Worm (Caenorhabditis elegans): ENCODE data around the gene F38B7.3.
A peak's percentile ranks its signal among the peaks of the same experiment; 100 is the strongest.

Gene F38B7.3

DNA sequence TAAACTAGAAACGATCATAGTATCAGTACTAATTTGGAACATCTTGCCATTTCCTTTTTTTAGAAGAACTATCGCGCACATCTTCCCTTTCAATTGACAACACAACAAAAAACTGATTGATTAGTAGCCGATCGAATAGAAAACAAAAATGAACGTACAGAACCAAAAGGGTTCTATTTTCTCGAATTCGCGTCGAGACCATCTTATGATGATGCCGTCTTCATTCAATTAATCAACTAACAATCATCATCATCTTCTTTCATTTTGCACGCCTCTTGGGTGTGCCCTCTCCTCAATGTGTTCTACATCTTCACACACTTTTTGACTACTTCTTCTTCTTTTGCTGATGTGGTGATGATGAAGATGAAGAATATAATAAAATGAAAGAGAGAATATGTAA lies 49.1 kb upstream of the F38B7.3 start:
- TF ChIP-seq pax-3 (tag; optimal IDR thresholded peaks at IDR 0.05): no peak
- TF ChIP-seq lin-14 (GFP tag; optimal IDR thresholded peaks at IDR 0.05): peak; percentile 48
- peak; percentile 40 for TF ChIP-seq blmp-1 (tag; optimal IDR thresholded peaks at IDR 0.05)

DNA sequence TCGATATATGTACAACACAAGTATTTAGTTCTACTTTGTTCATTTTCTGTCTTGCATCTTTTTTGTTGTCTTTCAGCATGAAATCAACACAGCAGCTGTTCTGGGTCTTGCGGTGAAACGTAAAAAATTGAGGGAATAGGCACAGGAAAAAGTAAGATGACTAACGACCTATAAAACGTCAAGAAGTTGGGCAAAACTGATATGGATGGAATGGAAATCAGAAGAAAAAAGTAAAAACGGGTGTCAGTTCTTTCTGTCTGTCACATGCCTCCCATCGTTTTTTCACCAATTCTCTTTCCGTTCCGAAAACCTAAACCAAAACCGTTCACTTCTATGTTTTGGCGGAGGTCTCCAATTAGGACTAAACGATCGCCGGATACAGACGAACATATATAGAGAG lies 47.9 kb upstream of the F38B7.3 start:
- TF ChIP-seq mef-2 (tag; optimal IDR thresholded peaks at IDR 0.05) (no peak), pax-3 (tag; optimal IDR thresholded peaks at IDR 0.05) (no peak), efl-1 (optimal IDR thresholded peaks at IDR 0.05) (no peak), efl-1 (GFP tag; optimal IDR thresholded peaks at IDR 0.05 in 1 of 2) (peak in 1 of 2 experiments; percentile 64), blmp-1 (tag; optimal IDR thresholded peaks at IDR 0.05) (peak; percentile 33), F16B12.6 (tag; optimal IDR thresholded peaks at IDR 0.05) (no peak)

DNA sequence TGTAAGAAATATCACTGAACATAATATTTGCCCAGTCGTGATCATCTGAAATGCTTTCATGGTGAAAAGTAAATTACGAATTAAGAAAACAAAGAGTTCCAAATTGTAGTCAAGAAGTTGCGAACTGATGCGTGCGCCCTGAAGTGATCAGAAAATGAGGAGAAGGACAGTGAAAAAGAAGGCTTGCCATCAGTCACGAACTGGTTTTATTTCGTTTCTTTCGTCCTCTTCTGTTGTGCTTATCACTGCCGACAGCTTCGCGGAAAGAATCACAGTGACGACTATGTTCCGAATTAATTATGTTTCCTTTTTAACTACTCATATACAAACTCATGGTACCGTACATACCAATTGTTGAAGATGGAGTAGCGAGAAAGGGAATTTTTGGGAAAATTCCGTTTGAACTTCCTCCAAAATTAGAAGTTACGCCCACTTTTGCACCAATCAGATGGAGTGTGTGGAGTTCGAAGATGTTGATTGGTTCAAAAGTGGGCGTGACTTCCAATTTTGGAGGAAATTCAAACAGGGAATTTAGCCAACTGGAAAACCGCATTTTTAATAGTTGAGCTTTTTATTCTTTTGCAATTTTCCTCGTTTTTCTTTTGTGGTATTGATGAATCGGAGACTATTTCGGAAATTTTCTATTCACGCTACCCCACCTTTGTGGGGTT lies 45.7 kb upstream of the F38B7.3 start, which contains the start of gene C55A6.12:
C55A6.12 (minus strand) TSS at position 51 of the 671 bp plus-strand sequence.
- TF ChIP-seq zip-4 (GFP tag; optimal IDR thresholded peaks at IDR 0.05): no peak
- TF ChIP-seq nhr-47 (tag; optimal IDR thresholded peaks at IDR 0.05): no peak
- TF ChIP-seq vab-15 (tag; optimal IDR thresholded peaks at IDR 0.05): no peak
- TF ChIP-seq Y116A8C.19 (tag; optimal IDR thresholded peaks at IDR 0.05; ENCODE audit: borderline replicate concordance): no peak
- no peak for TF ChIP-seq sup-37 (GFP tag; optimal IDR thresholded peaks at IDR 0.05)
- no peak for TF ChIP-seq fkh-8 (tag; optimal IDR thresholded peaks at IDR 0.05)
- TF ChIP-seq fos-1 (tag; optimal IDR thresholded peaks at IDR 0.05): no peak
- TF ChIP-seq unc-86 (tag; optimal IDR thresholded peaks at IDR 0.05): no peak
- TF ChIP-seq fkh-4 (tag; optimal IDR thresholded peaks at IDR 0.05; ENCODE audit: borderline replicate concordance): no peak
- TF ChIP-seq unc-130 (tag; optimal IDR thresholded peaks at IDR 0.05): no peak
- TF ChIP-seq nhr-76 (tag; optimal IDR thresholded peaks at IDR 0.05): no peak
- TF ChIP-seq pqm-1 (tag; optimal IDR thresholded peaks at IDR 0.05): no peak
- TF ChIP-seq egl-27 (tag; optimal IDR thresholded peaks at IDR 0.05): no peak
- TF ChIP-seq sox-4 (tag; optimal IDR thresholded peaks at IDR 0.05): no peak
- no peak for TF ChIP-seq nhr-71 (tag; optimal IDR thresholded peaks at IDR 0.05)
- TF ChIP-seq rnt-1 (tag; optimal IDR thresholded peaks at IDR 0.05): no peak
- no peak for TF ChIP-seq ceh-88 (GFP tag; IDR thresholded peaks at IDR 0.05)
- TF ChIP-seq ztf-4 (tag; optimal IDR thresholded peaks at IDR 0.05): no peak
- peak in 1 of 2 experiments; percentile 74 for TF ChIP-seq efl-1 (optimal IDR thresholded peaks at IDR 0.05)
- TF ChIP-seq efl-1 (GFP tag; optimal IDR thresholded peaks at IDR 0.05 in 1 of 2): peak; percentile 77 to 96
- peak; percentile 27 to 68 (median 65) for TF ChIP-seq dpl-1 (GFP tag; optimal IDR thresholded peaks at IDR 0.05)
- no peak for TF ChIP-seq ceh-8 (GFP tag; optimal IDR thresholded peaks at IDR 0.05)
- no peak for TF ChIP-seq swsn-7 (tag; optimal IDR thresholded peaks at IDR 0.05)
- no peak for TF ChIP-seq mab-9 (GFP tag; IDR thresholded peaks at IDR 0.05)
- no peak for TF ChIP-seq nhr-77 (tag; optimal IDR thresholded peaks at IDR 0.05)
- no peak for TF ChIP-seq ceh-82 (tag; optimal IDR thresholded peaks at IDR 0.05)
- TF ChIP-seq lsy-2 (tag; optimal IDR thresholded peaks at IDR 0.05): peak in 1 of 2 experiments; percentile 24
- TF ChIP-seq snpc-4 (tag; optimal IDR thresholded peaks at IDR 0.05): no peak
- TF ChIP-seq nhr-237 (tag; optimal IDR thresholded peaks at IDR 0.05): no peak
- no peak for TF ChIP-seq efl-3 (GFP tag; optimal IDR thresholded peaks at IDR 0.05)
- no peak for TF ChIP-seq lin-15B (tag; optimal IDR thresholded peaks at IDR 0.05)
- no peak for TF ChIP-seq mep-1 (tag; optimal IDR thresholded peaks at IDR 0.05)
- no peak for TF ChIP-seq ama-1 (optimal IDR thresholded peaks at IDR 0.05)
- peak; percentile 25 to 77 for TF ChIP-seq lin-35 (GFP tag; optimal IDR thresholded peaks at IDR 0.05)
- no peak for TF ChIP-seq elt-3 (tag; optimal IDR thresholded peaks at IDR 0.05)
- TF ChIP-seq jun-1 (tag; optimal IDR thresholded peaks at IDR 0.05): no peak
- no peak for TF ChIP-seq alr-1 (tag; optimal IDR thresholded peaks at IDR 0.05; ENCODE audit: borderline replicate concordance)
- no peak for TF ChIP-seq C16A3.4 (tag; optimal IDR thresholded peaks at IDR 0.05)
- TF ChIP-seq grh-1 (GFP tag; IDR thresholded peaks at IDR 0.05): peak; percentile 49; the same call in 1 of the 2 replicates
- TF ChIP-seq nhr-11 (tag; optimal IDR thresholded peaks at IDR 0.05): no peak
- TF ChIP-seq xbp-1 (tag; optimal IDR thresholded peaks at IDR 0.05): peak; percentile 48
- no peak for TF ChIP-seq tlp-1 (tag; optimal IDR thresholded peaks at IDR 0.05)
- no peak for TF ChIP-seq ces-1 (GFP tag; optimal IDR thresholded peaks at IDR 0.05)
- no peak for TF ChIP-seq pax-3 (tag; optimal IDR thresholded peaks at IDR 0.05)
